Fruit fly (Drosophila melanogaster): Measurements from ENCODE around the gene nanos.

dm6 chr3R:19163972-19164819, 7.2 kb downstream of the nanos start, which contains the start of gene sqz:
- TF ChIP-seq CG8478 (optimal IDR thresholded peaks at IDR 0.05) (no peak), CTCF (optimal IDR thresholded peaks at IDR 0.05) (no peak)

All from S2 (cell line).